Worm (Caenorhabditis elegans): ENCODE data around the gene srbc-79.

srbc-79 gene

DNA sequence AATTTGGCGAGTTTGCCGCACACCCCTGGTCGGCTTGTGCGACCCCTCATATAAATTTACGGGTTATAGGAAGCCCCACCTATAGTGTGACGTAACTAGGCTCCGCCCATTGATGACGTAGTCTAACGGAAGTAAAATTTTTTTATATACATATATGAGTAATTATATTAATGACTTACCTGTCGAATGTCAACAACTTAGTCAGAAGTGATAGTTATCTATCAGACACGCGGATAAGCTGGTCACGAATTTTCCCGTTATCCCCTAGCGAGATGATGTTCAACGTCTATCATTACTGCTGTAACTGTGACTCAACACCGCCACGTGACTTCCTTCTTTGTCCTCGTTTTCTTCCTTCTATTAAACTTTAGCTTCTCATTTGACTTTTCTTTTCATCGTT is 38.5 kb downstream of the srbc-79 start, which contains the start of gene srd-70:
TSS of gene srd-70 (plus strand) at position 301 of the 400 bp plus-strand sequence.
- TF ChIP-seq unc-62 (GFP tag; optimal IDR thresholded peaks at IDR 0.05) = no peak

DNA sequence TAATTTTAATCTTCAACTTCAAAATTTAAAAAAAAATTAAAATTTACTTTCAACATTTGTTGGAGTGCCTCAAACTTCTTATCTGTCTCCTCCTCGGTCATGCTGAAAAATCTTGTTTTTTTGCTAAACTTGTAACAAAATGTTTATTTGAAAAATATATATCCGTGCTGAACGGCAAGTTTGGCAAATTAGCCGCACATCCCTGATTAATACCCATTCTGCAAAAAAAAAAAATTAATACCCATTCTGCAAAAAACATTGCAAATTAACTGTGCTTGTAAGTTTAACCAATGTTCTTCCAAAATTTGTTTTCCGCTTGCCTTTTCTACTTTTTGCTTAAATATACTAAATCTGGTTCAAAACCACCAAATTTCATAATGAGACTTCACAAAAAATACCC is 39.2 kb downstream of the srbc-79 start, which contains the start of gene F48F5.6:
TSS of gene F48F5.6 (minus strand) at position 101 of the 400 bp plus-strand sequence.
- no peak for TF ChIP-seq unc-62 (GFP tag; optimal IDR thresholded peaks at IDR 0.05)

DNA sequence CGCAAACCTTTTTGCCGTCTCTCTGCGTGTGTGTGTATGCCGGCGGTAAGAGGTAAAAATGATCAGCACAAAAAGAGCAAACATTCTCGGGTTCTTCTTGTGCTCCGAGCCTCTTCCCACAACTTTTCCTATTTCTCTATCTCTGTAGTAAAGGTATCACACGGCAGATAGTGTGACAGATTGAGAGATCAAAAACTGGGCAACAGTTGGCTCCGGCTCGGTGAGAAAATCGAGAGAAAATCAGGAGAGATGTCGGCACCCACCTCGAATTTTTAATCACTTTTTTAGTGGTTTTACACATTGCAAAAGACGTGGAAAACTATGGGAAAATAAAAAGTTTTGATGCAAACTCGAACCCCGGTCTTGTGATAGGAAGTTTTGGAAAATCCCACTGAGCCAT is 40.5 kb downstream of the srbc-79 start:
- TF ChIP-seq unc-62 (GFP tag; optimal IDR thresholded peaks at IDR 0.05) = no peak

DNA sequence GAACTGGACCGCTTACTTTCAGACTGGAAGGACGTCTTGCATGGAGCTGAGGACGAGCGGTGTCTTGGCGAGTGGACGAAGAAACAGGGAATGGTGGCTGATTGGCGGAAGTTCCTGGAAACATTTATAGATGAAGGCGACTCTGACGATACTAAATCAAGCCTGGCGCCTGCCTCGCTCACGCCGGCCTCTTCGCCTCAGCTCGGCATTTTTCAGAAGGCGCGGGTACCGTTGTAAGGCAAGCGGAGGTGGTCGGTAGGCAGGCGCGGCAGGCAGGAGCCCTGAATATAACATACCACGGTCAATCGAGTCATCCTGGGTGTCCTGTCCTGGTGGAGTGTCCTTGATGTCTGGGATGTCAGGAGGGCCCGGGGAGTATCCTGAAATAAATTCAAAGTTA is 46.4 kb downstream of the srbc-79 start:
- no peak for TF ChIP-seq unc-62 (GFP tag; optimal IDR thresholded peaks at IDR 0.05)
